Worm (Caenorhabditis elegans): ENCODE results near the gene atat-2.

atat-2 gene

ce11 chrX:5811997-5812562, 36.8 kb upstream of the atat-2 start (continued):
- peak; percentile 11 to 48 for TF ChIP-seq lsy-2 (tag; optimal IDR thresholded peaks at IDR 0.05)
- TF ChIP-seq saeg-2 (GFP tag; IDR thresholded peaks at IDR 0.05) = 0 out of 2 replicates have a peak, but pooled peaks have one; percentile 63
- TF ChIP-seq ceh-82 (tag; optimal IDR thresholded peaks at IDR 0.05) = no peak
- TF ChIP-seq pqm-1 (tag; optimal IDR thresholded peaks at IDR 0.05) = no peak
- TF ChIP-seq nhr-237 (tag; optimal IDR thresholded peaks at IDR 0.05) = no peak
- peak; percentile 57 for TF ChIP-seq ceh-28 (tag; optimal IDR thresholded peaks at IDR 0.05)
- TF ChIP-seq gei-8 (GFP tag; optimal IDR thresholded peaks at IDR 0.05) = no peak
- TF ChIP-seq arid-1 (GFP tag; conservative IDR thresholded peaks at IDR 0.05) = no peak; the same call in 1 of the 2 replicates
- TF ChIP-seq ceh-44 (GFP tag; IDR thresholded peaks at IDR 0.05) = no peak
- TF ChIP-seq snpc-4 (tag; optimal IDR thresholded peaks at IDR 0.05) = no peak
- peak; percentile 89 for TF ChIP-seq mxl-3 (GFP tag; optimal IDR thresholded peaks at IDR 0.05)
- peak; percentile 94 for TF ChIP-seq aha-1 (tag)
- TF ChIP-seq zfp-3 (GFP tag; conservative IDR thresholded peaks at IDR 0.05) = no peak
- no peak for TF ChIP-seq jun-1 (tag; optimal IDR thresholded peaks at IDR 0.05)
- TF ChIP-seq egl-27 (tag; optimal IDR thresholded peaks at IDR 0.05) = no peak
- TF ChIP-seq mdt-29 (GFP tag; IDR thresholded peaks at IDR 0.05) = no peak
- peak; percentile 44 for TF ChIP-seq nhr-11 (tag; optimal IDR thresholded peaks at IDR 0.05)
- TF ChIP-seq aly-2 (tag; optimal IDR thresholded peaks at IDR 0.05) = no peak
- no peak for TF ChIP-seq ztf-7 (tag; optimal IDR thresholded peaks at IDR 0.05)
- no peak for TF ChIP-seq Y48G9A.11 (GFP tag; IDR thresholded peaks at IDR 0.05)
- TF ChIP-seq snpc-1.2 (GFP tag; IDR thresholded peaks at IDR 0.05) = no peak
- no peak for TF ChIP-seq nhr-76 (tag; optimal IDR thresholded peaks at IDR 0.05)
- TF ChIP-seq cey-2 (tag; optimal IDR thresholded peaks at IDR 0.05; ENCODE audit: borderline replicate concordance, insufficient read depth) = no peak
- no peak for TF ChIP-seq lin-13 (GFP tag; optimal IDR thresholded peaks at IDR 0.05)
- TF ChIP-seq dmd-8 (GFP tag; IDR thresholded peaks at IDR 0.05) = no peak
- TF ChIP-seq D1046.2 (GFP tag; IDR thresholded peaks at IDR 0.05) = no peak
- peak; percentile 21 for TF ChIP-seq nhr-111 (GFP tag; optimal IDR thresholded peaks at IDR 0.05)
- TF ChIP-seq nhr-77 (tag; optimal IDR thresholded peaks at IDR 0.05) = peak; percentile 19
- TF ChIP-seq unc-130 (GFP tag; optimal IDR thresholded peaks at IDR 0.05) = no peak
- no peak for TF ChIP-seq egl-43 (GFP tag; IDR thresholded peaks at IDR 0.05)
- TF ChIP-seq dmd-9 (GFP tag; IDR thresholded peaks at IDR 0.05) = no peak
- no peak for TF ChIP-seq madf-5 (GFP tag; IDR thresholded peaks at IDR 0.05)
- TF ChIP-seq fkh-10 (GFP tag; optimal IDR thresholded peaks at IDR 0.05) = peak; percentile 55
- TF ChIP-seq dmd-6 (GFP tag; IDR thresholded peaks at IDR 0.05) = peak; percentile 27; the same call in 1 of the 2 replicates
- no peak for TF ChIP-seq lin-15B (tag; optimal IDR thresholded peaks at IDR 0.05)
- TF ChIP-seq nhr-10 (tag; optimal IDR thresholded peaks at IDR 0.05) = no peak
- TF ChIP-seq T26A8.4 (GFP tag; IDR thresholded peaks at IDR 0.05) = peak; percentile 79; the same call in 1 of the 2 replicates
- peak; percentile 84 for TF ChIP-seq hlh-30 (tag; optimal IDR thresholded peaks at IDR 0.05; ENCODE audit: insufficient read depth)
- peak; percentile 76 for TF ChIP-seq F37D6.2 (tag; optimal IDR thresholded peaks at IDR 0.05)
- TF ChIP-seq hif-1 (tag; optimal IDR thresholded peaks at IDR 0.05) = peak in 1 of 2 experiments; percentile 79
- TF ChIP-seq Y5F2A.4 (GFP tag; optimal IDR thresholded peaks at IDR 0.05) = no peak
- TF ChIP-seq zip-2 (tag; optimal IDR thresholded peaks at IDR 0.05) = no peak
- TF ChIP-seq php-3 (GFP tag; IDR thresholded peaks at IDR 0.05) = 0 out of 2 replicates have a peak, but pooled peaks have one; percentile 39
- no peak for TF ChIP-seq R02D3.7 (tag; optimal IDR thresholded peaks at IDR 0.05)
- TF ChIP-seq attf-4 (tag; optimal IDR thresholded peaks at IDR 0.05) = peak; percentile 19
- no peak for TF ChIP-seq lim-7 (GFP tag; IDR thresholded peaks at IDR 0.05)
- TF ChIP-seq skn-1 (tag; optimal IDR thresholded peaks at IDR 0.05) = no peak
- TF ChIP-seq lir-3 (tag; optimal IDR thresholded peaks at IDR 0.05) = no peak
- TF ChIP-seq Y75B8A.6 (GFP tag; IDR thresholded peaks at IDR 0.05) = no peak
- TF ChIP-seq dve-1 (tag; optimal IDR thresholded peaks at IDR 0.05; ENCODE audit: insufficient read depth) = peak; percentile 82
- peak; percentile 45; the same call in 1 of the 2 replicates for TF ChIP-seq hmg-1.1 (GFP tag; IDR thresholded peaks at IDR 0.05)
